Fruit fly (Drosophila melanogaster) whole organism: Measurements from ENCODE around the gene qless.

Source experiments
- CG8478 ChIP-seq: fragments of >200 bp; optimal IDR thresholded peaks from 2 replicates; lab custom pipeline; 2018; ENCODE audit warnings: inconsistent platforms
- Dll ChIP-seq: fragments of >200 bp; optimal IDR thresholded peaks from 2 replicates; lab custom pipeline; 2017
- EcR ChIP-seq, 2 experiments: fragments of >200 bp; optimal IDR thresholded peaks; 2 replicates each; lab custom pipeline; 2017; ENCODE audit warnings: missing biosample characterization in 2 of 2, missing genetic modification characterization in 2 of 2, missing genetic modification reagents in 2 of 2
- pan ChIP-seq: fragments of >200 bp; optimal IDR thresholded peaks from 2 replicates; lab custom pipeline; 2017
- psq ChIP-seq: fragments of >200 bp; optimal IDR thresholded peaks from 2 replicates; lab custom pipeline; 2017
- usp ChIP-seq: fragments of >200 bp; optimal IDR thresholded peaks from 2 replicates; lab custom pipeline; 2017; ENCODE audit warnings: missing biosample characterization, missing genetic modification characterization, mixed read lengths

The qless gene

DNA sequence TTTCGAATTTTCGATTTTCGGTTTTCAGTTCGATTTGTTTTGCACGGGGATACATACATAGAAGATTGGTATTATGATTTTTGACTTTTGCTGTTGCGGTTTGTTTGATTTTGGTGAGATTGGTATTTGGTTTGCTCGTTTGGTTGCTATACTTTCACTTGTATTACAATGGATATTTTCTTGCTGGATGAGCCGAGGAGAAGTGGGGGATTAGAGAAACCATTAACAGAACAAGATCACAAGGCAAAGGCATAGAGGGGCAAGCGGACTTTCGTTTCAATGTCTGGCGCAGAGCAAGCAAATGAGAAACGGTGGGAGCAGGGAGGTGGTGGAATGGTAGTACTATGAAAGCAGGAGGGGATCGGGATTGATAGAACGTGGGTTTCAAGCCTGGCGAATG is 20.2 kb downstream of the qless start, which contains the start of gene CG15563:
Gene CG15563, minus strand, starts transcription at position 101 of the 400 bp plus-strand sequence.
- TF ChIP-seq CG8478 (lab: Kevin White, UChicago) (no peak), psq (lab: Kevin White, UChicago) (no peak), Dll (lab: Kevin White, UChicago) (no peak), pan (lab: Kevin White, UChicago) (no peak), EcR (GFP tag; optimal IDR thresholded peaks at IDR 0.05; lab: Kevin White, UChicago) (no peak), usp (GFP tag; lab: Kevin White, UChicago) (no peak)

DNA sequence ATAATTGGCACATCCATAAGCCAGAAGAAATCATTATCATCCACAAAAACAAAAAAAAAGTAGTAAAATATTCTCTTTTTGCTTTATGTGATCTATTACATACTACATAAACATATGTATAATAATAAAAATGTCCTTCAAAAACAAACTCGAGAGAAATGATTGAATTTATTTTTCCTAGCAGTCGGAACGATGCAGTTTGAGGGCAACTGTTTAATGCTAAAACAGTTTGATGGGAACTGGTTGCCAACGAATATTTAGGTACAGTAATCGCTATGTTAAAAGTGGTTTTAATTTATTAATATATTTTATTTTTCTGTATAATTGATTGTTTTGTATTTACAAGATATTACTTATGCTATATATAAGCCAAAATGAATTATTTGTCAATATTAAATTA is 21.3 kb downstream of the qless start:
- no peak for TF ChIP-seq usp (GFP tag; lab: Kevin White, UChicago)
- TF ChIP-seq CG8478 (lab: Kevin White, UChicago): no peak
- TF ChIP-seq EcR (GFP tag; optimal IDR thresholded peaks at IDR 0.05; lab: Kevin White, UChicago): no peak
- TF ChIP-seq Dll (lab: Kevin White, UChicago): no peak
- TF ChIP-seq psq (lab: Kevin White, UChicago): no peak

DNA sequence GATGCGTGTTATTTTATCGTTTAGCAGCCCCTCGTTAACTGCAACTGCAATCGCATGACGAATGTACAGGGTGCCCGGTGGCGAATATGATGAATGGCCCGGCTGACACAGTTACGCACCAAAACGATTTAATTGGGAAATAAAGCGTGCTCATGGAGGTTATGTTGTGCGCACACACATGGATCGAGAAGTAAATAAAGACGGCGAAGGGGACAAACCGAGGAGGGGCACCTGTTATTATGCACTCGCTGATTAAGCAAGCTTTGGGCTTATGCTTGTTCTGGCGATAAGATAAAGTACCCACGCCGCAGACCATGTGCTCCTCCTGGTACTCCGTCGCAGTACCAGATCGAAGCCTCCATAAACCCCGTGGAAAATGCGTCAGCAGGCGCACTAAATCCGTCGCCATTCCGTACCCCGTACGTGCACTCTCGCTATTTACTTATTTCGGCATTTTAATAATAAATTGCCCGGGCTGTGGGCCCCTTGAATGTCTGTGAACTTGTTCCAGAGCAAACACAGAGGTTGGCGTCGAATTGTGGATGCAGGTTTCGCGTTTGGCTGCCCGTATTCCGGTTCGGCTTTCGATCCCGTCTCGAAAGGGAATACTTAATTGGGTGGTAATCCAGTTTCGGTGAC is 27.2 kb downstream of the qless start:
- TF ChIP-seq Dll (lab: Kevin White, UChicago) (no peak), usp (GFP tag; lab: Kevin White, UChicago) (no peak), EcR (GFP tag; optimal IDR thresholded peaks at IDR 0.05; lab: Kevin White, UChicago) (no peak), pan (lab: Kevin White, UChicago) (no peak), CG8478 (lab: Kevin White, UChicago) (no peak), psq (lab: Kevin White, UChicago) (no peak)

DNA sequence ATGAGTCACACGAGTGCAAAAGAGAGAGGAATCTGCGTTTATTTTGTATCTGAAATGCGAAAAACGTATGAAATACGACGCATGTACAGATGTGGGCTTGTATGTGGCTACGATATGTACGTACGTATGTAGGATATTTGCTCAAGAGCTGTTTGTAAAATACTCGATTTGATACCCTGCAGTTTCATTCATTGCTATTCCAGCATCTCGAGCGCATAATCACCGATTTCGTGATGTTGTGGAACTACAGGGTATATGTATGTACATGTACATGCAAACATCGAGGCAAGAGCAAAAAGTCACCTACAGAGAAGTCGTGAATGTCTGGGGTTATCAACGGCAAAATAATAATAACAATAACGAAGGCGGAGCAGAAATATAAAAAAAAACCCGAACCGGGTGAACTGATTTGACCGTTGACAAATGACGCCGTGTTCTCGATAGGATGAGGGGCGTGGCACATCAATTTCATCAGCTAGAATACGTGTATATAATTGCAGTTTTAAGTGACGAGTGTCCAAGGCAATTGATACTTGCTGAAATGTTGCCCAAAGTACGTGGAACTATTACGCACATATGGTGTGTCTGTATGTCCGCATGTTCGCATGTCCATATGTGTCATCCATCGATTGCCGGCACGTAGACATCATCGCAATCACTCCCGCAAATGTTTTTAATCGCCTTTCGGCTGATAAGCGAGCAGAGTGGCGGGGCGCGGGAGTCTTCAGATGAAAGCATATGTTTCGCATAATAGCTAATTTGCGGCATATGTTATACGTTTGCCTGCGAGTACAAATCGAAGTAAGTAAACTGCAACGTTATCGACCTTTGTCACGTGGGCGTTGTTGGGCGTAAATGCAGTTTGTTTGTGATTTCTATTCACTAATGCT is 28.2 kb downstream of the qless start:
- TF ChIP-seq pan (lab: Kevin White, UChicago): no peak
- no peak for TF ChIP-seq usp (GFP tag; lab: Kevin White, UChicago)
- no peak for TF ChIP-seq Dll (lab: Kevin White, UChicago)

DNA sequence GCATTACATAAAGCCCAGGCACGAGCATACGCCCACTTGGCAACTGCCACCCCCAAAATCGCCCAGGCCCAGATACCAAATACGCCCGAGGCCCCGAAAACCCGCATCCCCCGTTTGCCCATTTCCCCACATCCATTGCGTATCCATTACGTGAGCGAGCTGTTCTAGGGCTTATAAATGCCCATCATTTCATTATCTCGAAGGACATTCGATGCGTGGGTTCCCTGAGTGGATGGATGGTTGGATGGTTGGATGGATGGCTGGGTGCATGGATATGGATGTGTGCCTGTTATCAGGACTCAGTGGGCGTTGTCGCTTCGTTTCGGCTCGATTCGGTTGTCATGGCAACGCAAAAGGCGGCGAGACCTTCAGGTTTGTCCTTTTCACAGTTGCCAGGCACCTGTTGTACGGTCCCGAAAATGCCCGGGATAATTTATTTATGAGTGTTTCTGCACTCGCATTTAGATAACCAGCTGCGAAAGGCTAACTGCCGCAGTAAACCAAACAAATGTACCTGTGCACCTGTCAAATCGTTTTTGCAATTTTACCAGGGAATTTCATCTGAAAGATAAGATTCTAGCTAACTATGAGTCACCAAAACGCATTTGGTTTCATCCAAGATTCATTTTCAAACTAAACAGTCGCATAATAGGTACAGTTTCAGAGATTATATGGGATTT is 29.4 kb downstream of the qless start:
- TF ChIP-seq Dll (lab: Kevin White, UChicago): no peak
- no peak for TF ChIP-seq pan (lab: Kevin White, UChicago)
- no peak for TF ChIP-seq usp (GFP tag; lab: Kevin White, UChicago)
- TF ChIP-seq EcR (GFP tag; optimal IDR thresholded peaks at IDR 0.05; lab: Kevin White, UChicago): no peak
- TF ChIP-seq CG8478 (lab: Kevin White, UChicago): no peak
- TF ChIP-seq psq (lab: Kevin White, UChicago): no peak

DNA sequence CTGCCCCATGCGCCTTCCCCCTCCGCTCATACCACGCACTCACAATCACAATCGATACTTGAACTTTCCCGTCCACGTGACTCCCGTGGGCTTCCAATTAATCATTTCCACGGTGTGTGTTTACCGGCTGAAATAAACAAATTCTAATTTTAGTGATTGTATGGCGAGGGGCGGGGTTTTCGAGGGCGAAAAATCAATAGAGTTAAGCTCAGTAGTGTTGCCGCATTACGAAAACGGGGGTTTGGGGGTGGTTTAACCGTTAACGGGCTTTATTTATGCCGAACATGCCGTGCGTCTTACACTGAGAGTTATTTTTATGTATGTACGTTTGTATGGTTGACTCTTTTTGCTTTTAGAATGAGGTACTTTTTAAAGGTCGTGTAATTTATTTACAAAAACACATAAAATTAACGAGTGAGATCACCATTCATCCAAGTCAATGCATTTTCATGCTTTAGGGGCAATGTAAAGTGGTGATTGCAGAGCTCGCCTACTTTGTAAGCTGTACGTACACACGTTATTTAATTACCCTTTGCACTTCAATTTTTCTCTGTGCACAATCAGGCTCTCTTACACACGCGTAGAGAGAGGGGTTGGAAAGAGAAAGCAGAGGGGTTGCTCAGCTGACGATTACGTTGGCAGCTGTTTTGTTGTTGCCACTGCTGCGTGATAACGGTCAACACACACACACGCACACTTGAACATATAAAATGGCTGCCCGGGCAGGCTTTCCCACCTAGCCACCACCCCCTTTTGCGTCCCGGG is 30.1 kb downstream of the qless start:
- no peak for TF ChIP-seq usp (GFP tag; lab: Kevin White, UChicago)
- TF ChIP-seq pan (lab: Kevin White, UChicago): no peak
- no peak for TF ChIP-seq psq (lab: Kevin White, UChicago)
- no peak for TF ChIP-seq EcR (GFP tag; optimal IDR thresholded peaks at IDR 0.05; lab: Kevin White, UChicago)
- no peak for TF ChIP-seq Dll (lab: Kevin White, UChicago)
- TF ChIP-seq CG8478 (lab: Kevin White, UChicago): no peak

DNA sequence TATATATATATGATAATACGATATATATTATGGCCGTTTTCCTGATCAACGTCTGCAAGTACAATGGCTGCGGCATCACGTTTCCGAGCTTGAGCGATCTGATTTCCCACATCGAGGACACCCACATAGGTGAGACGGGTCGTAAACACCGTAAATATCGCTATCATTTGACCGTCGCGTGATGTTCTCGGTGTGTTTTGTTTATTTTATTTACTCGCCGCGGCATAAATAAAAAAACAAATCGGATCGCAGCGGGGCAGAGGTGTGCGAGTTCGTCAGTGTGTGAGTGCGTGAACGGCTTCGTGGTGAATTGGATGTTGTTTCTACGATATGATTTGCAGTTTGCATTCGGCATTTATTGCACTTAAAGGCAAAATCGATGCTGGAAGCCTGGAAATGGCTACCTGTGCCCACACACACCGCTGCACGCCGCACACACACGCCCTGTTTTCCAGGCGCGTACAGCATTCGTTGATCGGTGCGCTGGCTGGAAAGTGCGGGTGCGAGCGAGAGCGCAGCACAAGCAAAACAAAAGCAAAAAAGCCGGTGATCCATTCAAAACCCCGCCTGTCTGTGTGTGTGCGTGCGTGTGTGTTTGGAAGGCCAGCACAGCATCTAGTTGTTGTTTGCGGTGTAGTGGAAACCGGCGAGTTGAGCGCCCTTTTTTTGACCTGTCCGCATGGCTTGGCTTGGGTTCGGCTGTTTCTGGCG is 30.9 kb downstream of the qless start:
- no peak for TF ChIP-seq EcR (GFP tag; optimal IDR thresholded peaks at IDR 0.05; lab: Kevin White, UChicago)
- TF ChIP-seq pan (lab: Kevin White, UChicago): no peak
- TF ChIP-seq Dll (lab: Kevin White, UChicago): no peak
- TF ChIP-seq usp (GFP tag; lab: Kevin White, UChicago): no peak
- TF ChIP-seq psq (lab: Kevin White, UChicago): no peak
- no peak for TF ChIP-seq CG8478 (lab: Kevin White, UChicago)

DNA sequence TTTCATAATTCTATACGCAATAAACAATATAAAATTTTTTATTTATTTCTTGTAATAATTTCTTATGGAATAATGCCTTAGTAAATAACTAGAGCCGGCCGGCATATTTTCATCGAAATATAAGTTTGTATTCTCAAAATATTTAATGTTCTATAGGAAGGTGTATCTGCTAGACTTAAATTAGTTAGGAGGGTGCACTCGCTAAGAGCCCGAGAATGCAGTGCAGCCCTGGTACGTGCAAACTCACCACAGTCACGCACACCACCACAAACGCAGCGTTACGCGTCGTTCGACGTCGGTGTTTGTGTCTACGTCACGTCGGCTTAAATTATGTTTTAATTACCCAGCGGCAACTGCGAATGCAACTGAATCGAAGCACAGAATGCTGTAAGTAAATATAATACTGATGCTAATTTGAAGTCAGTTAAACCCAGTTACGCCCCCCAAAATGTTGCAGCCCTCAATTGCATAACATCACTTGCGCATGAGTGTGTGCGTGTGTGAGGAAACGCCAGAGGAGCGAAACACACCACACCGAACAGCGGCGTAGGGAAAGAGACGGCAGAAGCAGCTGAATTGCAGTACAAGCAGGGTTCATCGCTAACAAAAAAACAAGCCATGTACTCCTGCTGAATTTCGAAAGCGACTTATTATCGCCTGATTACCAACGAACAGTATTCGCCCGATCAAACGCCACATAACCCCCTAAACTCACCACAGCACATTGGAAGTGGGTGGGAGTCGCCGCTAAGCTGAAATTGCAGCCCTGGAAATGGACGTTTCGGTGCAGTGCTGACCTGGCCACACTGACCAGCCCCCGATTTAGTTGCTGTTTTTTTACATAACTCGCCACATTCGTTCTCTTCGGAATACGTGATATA is 31.7 kb downstream of the qless start, which contains the start of gene CG12054:
Gene CG12054, plus strand, starts transcription at position 247 of the 881 bp plus-strand sequence.
- TF ChIP-seq CG8478 (lab: Kevin White, UChicago): no peak
- no peak for TF ChIP-seq Dll (lab: Kevin White, UChicago)
- no peak for TF ChIP-seq pan (lab: Kevin White, UChicago)
- TF ChIP-seq psq (lab: Kevin White, UChicago): no peak
- no peak for TF ChIP-seq usp (GFP tag; lab: Kevin White, UChicago)
- TF ChIP-seq EcR (GFP tag; optimal IDR thresholded peaks at IDR 0.05; lab: Kevin White, UChicago): no peak
